Worm (Caenorhabditis elegans) whole organism, early embryonic: ENCODE results near the gene rnh-1.0.

ENCODE experiments used
- B0310.2 ChIP-seq: sonication (generic microtip); optimal IDR thresholded peaks from 2 replicates; lab custom pipeline; 2016; ENCODE audit warnings: mild to moderate bottlenecking, missing genetic modification characterization, missing compliant biosample characterization
- F13C5.2 ChIP-seq: sonication (generic microtip); optimal IDR thresholded peaks from 2 replicates; lab custom pipeline; 2017; ENCODE audit warnings: mild to moderate bottlenecking, missing genetic modification characterization, inconsistent platforms, missing compliant biosample characterization
- ama-1 ChIP-seq: fragments of 150-350 bp; optimal IDR thresholded peaks from 2 replicates; lab custom pipeline; 2014
- flt-1 ChIP-seq: fragments of 200-800 bp; sonication (Bioruptor generic); IDR thresholded peaks from 2 replicates; pipeline ENCODE4 v1.3.6; 2022; ENCODE audit warnings: missing genetic modification characterization, missing compliant biosample characterization
- hmg-4 ChIP-seq: fragments of 200-800 bp; sonication (Bioruptor generic); optimal IDR thresholded peaks from 2 replicates; lab custom pipeline; 2018; ENCODE audit warnings: mild to moderate bottlenecking, missing genetic modification characterization, missing compliant biosample characterization
- hnd-1 ChIP-seq: sonication (generic microtip); optimal IDR thresholded peaks from 2 replicates; lab custom pipeline; 2016; ENCODE audit warnings: missing genetic modification characterization, missing compliant biosample characterization
- sea-1 ChIP-seq: fragments of 200-800 bp; sonication (Bioruptor generic); conservative IDR thresholded peaks from 2 replicates; pipeline ENCODE4 v1.3.6; 2022; ENCODE audit warnings: missing genetic modification characterization, missing compliant biosample characterization
- tra-4 ChIP-seq: sonication (generic microtip); optimal IDR thresholded peaks from 2 replicates; lab custom pipeline; 2017; ENCODE audit warnings: missing genetic modification characterization, missing compliant biosample characterization

ce11 chrII:4974448-4974951, 20.6 kb upstream of the rnh-1.0 start:
- TF ChIP-seq ama-1 (lab: Kevin White, UChicago) (no peak), tra-4 (tag; lab: Kevin White, UChicago) (no peak), B0310.2 (tag; lab: Kevin White, UChicago) (no peak), hmg-4 (no peak), hnd-1 (tag; lab: Kevin White, UChicago) (no peak), F13C5.2 (tag; lab: Kevin White, UChicago) (no peak), flt-1 (no peak), sea-1 (no peak)
